Worm (Caenorhabditis elegans): ENCODE data around the gene Y4C6B.1.

Y4C6B.1 gene

ce11 chrIV:5393566-5393965 lies 39.3 kb downstream of the Y4C6B.1 start:
- TF ChIP-seq sma-9 (GFP tag; optimal IDR thresholded peaks at IDR 0.05) (peak; percentile 16), sma-9 (tag; optimal IDR thresholded peaks at IDR 0.05) (no peak), gmeb-1 (tag; optimal IDR thresholded peaks at IDR 0.05) (peak; percentile 40), C34F6.9 (tag; optimal IDR thresholded peaks at IDR 0.05) (no peak), egl-27 (tag; optimal IDR thresholded peaks at IDR 0.05) (no peak), fos-1 (tag; optimal IDR thresholded peaks at IDR 0.05) (peak; percentile 19)

ce11 chrIV:5394687-5395086 lies 40.4 kb downstream of the Y4C6B.1 start, which contains the start of the genes perm-3 and swsn-6:
Gene perm-3, minus strand, starts transcription at chrIV:5394804.
Gene swsn-6, plus strand, starts transcription at chrIV:5395033.
- TF ChIP-seq unc-39 (tag; optimal IDR thresholded peaks at IDR 0.05) = no peak
- peak; percentile 67 for TF ChIP-seq sem-4 (tag; optimal IDR thresholded peaks at IDR 0.05)
- TF ChIP-seq Y55F3AM.14 (GFP tag; optimal IDR thresholded peaks at IDR 0.05) = no peak
- TF ChIP-seq blmp-1 (tag; optimal IDR thresholded peaks at IDR 0.05; ENCODE audit: insufficient read depth) = peak; percentile 49
- peak; percentile 16 for TF ChIP-seq skn-1 (tag; optimal IDR thresholded peaks at IDR 0.05)
- peak; percentile 90 for TF ChIP-seq unc-55 (GFP tag; optimal IDR thresholded peaks at IDR 0.05)
- peak; percentile 87 to 92 for TF ChIP-seq lsy-2 (tag; optimal IDR thresholded peaks at IDR 0.05)
- peak; percentile 84 for TF ChIP-seq sma-9 (GFP tag; optimal IDR thresholded peaks at IDR 0.05)
- no peak for TF ChIP-seq sma-9 (tag; optimal IDR thresholded peaks at IDR 0.05)
- TF ChIP-seq unc-62 (GFP tag; optimal IDR thresholded peaks at IDR 0.05) = no peak
- peak; percentile 25 for TF ChIP-seq R02D3.7 (tag; optimal IDR thresholded peaks at IDR 0.05)
- TF ChIP-seq lin-11 (tag; optimal IDR thresholded peaks at IDR 0.05) = peak; percentile 55
- TF ChIP-seq mab-5 (tag; optimal IDR thresholded peaks at IDR 0.05) = peak; percentile 83
- peak; percentile 66 for TF ChIP-seq ceh-16 (tag; optimal IDR thresholded peaks at IDR 0.05)
- peak; percentile 60 for TF ChIP-seq fos-1 (tag; optimal IDR thresholded peaks at IDR 0.05)
- no peak for TF ChIP-seq mdl-1 (tag; optimal IDR thresholded peaks at IDR 0.05)
- TF ChIP-seq nhr-129 (tag; optimal IDR thresholded peaks at IDR 0.05) = peak; percentile 60
- peak; percentile 74 for TF ChIP-seq nhr-10 (tag; optimal IDR thresholded peaks at IDR 0.05)
- peak; percentile 69 for TF ChIP-seq sma-3 (GFP tag; optimal IDR thresholded peaks at IDR 0.05)
- TF ChIP-seq nhr-25 (tag; optimal IDR thresholded peaks at IDR 0.05) = peak; percentile 74
- peak; percentile 25 for TF ChIP-seq ZK546.5 (tag; optimal IDR thresholded peaks at IDR 0.05)
- peak; percentile 77 for TF ChIP-seq F13H6.1 (tag; optimal IDR thresholded peaks at IDR 0.05)
- TF ChIP-seq C34F6.9 (tag; optimal IDR thresholded peaks at IDR 0.05) = peak; percentile 90
- TF ChIP-seq nhr-21 (tag; optimal IDR thresholded peaks at IDR 0.05) = peak; percentile 51
- no peak for TF ChIP-seq nhr-12 (tag; optimal IDR thresholded peaks at IDR 0.05)
- TF ChIP-seq gmeb-1 (tag; optimal IDR thresholded peaks at IDR 0.05) = peak; percentile 85
- TF ChIP-seq zag-1 (tag; optimal IDR thresholded peaks at IDR 0.05) = peak; percentile 27
- TF ChIP-seq egl-27 (tag; optimal IDR thresholded peaks at IDR 0.05) = peak; percentile 70
- no peak for TF ChIP-seq elt-1 (tag; optimal IDR thresholded peaks at IDR 0.05)
- TF ChIP-seq aly-2 (tag; optimal IDR thresholded peaks at IDR 0.05) = no peak
- TF ChIP-seq snpc-4 (tag; optimal IDR thresholded peaks at IDR 0.05) = peak; percentile 64
- peak; percentile 77 for TF ChIP-seq lin-13 (GFP tag; optimal IDR thresholded peaks at IDR 0.05)
- TF ChIP-seq crh-2 (tag; optimal IDR thresholded peaks at IDR 0.05) = peak; percentile 83
- TF ChIP-seq nhr-6 (tag; optimal IDR thresholded peaks at IDR 0.05) = peak; percentile 63
- TF ChIP-seq ama-1 (optimal IDR thresholded peaks at IDR 0.05) = no peak

- no peak for TF ChIP-seq skn-1 (tag; optimal IDR thresholded peaks at IDR 0.05)
- no peak for TF ChIP-seq nhr-21 (tag; optimal IDR thresholded peaks at IDR 0.05)
- no peak for TF ChIP-seq ama-1 (optimal IDR thresholded peaks at IDR 0.05)
- TF ChIP-seq unc-39 (tag; optimal IDR thresholded peaks at IDR 0.05) = no peak
- TF ChIP-seq sem-4 (tag; optimal IDR thresholded peaks at IDR 0.05) = no peak
- no peak for TF ChIP-seq nhr-12 (tag; optimal IDR thresholded peaks at IDR 0.05)
- TF ChIP-seq aly-2 (tag; optimal IDR thresholded peaks at IDR 0.05) = no peak
- no peak for TF ChIP-seq ceh-16 (tag; optimal IDR thresholded peaks at IDR 0.05)
- no peak for TF ChIP-seq F13H6.1 (tag; optimal IDR thresholded peaks at IDR 0.05)
- TF ChIP-seq nhr-25 (tag; optimal IDR thresholded peaks at IDR 0.05) = no peak
- no peak for TF ChIP-seq ztf-1 (GFP tag; conservative IDR thresholded peaks at IDR 0.05)
Measured at ce11 chrIV:5396769-5397168, 42.5 kb downstream of the Y4C6B.1 start, which contains the start of gene ZK616.3. Gene ZK616.3, plus strand, starts transcription at chrIV:5397069.

- TF ChIP-seq unc-62 (GFP tag; optimal IDR thresholded peaks at IDR 0.05) (no peak), ama-1 (optimal IDR thresholded peaks at IDR 0.05) (no peak), fos-1 (tag; optimal IDR thresholded peaks at IDR 0.05) (no peak), dmd-4 (tag; optimal IDR thresholded peaks at IDR 0.05) (no peak), mbf-1 (tag; optimal IDR thresholded peaks at IDR 0.05) (no peak), crh-2 (tag; optimal IDR thresholded peaks at IDR 0.05) (no peak), elt-3 (tag; optimal IDR thresholded peaks at IDR 0.05) (no peak), ZK546.5 (tag; optimal IDR thresholded peaks at IDR 0.05) (no peak), elt-1 (tag; optimal IDR thresholded peaks at IDR 0.05) (no peak), lin-39 (tag; optimal IDR thresholded peaks at IDR 0.05) (no peak), nhr-25 (tag; optimal IDR thresholded peaks at IDR 0.05) (no peak), nhr-12 (tag; optimal IDR thresholded peaks at IDR 0.05) (no peak), snpc-4 (tag; optimal IDR thresholded peaks at IDR 0.05) (no peak), nhr-6 (tag; optimal IDR thresholded peaks at IDR 0.05) (no peak)
Measured at ce11 chrIV:5397539-5397938, 43.3 kb downstream of the Y4C6B.1 start, which contains the start of gene ZK616.2. Gene ZK616.2, plus strand, starts transcription at chrIV:5397839.

Data from whole organism, L2 larva.